Fruit fly (Drosophila melanogaster): ENCODE data around the gene CG14260.
A peak's percentile ranks its signal among the peaks of the same experiment; 100 is the strongest.

Gene CG14260

DNA sequence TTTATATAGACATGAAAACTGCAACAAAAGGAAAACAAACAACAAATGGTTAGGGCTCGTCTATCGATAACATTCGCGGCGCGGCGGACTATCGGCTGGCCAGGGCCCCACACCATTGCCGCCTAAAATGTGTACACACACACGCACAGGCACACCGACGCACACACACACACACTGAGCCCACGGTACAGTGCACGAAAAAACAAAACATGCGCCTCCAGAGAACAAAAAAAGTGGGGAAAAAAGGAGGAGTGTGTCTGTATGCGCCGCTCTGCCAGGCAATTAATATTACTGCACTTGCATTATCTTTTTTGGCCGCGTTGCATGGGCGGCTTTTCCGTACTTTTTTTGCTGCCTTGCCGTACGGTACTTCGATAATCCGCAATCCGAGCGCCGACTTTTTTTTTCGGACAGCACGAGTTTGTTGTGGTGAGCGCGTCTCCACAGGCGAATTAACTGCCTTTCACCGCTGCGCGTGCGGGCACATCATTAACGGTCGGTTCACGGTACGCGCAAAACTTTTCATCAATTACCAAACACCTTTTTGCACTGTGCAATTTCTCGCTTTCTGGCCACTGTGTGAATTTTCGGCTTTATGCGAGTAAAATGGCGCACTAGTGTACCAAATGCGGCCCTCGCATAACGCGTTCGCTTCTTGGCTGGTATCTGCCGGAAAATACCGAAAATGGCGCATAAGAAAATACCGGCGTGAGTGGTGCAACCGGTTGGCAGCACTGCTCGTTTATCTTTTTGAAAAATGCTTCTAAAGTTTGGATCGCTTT is 1.6 kb upstream of the CG14260 start, which contains the start of gene woc (continued):
- TF ChIP-seq Lim3 (GFP tag; IDR thresholded peaks at IDR 0.05) (no peak), CG7556 (GFP tag; optimal IDR thresholded peaks at IDR 0.05) (peak; percentile 66), lola (GFP tag; optimal IDR thresholded peaks at IDR 0.05) (peak in 1 of 3 experiments; percentile 5), Rfx (GFP tag; IDR thresholded peaks at IDR 0.05) (peak; percentile 63), her (GFP tag; optimal IDR thresholded peaks at IDR 0.05) (peak; percentile 60), Chrac-16 (GFP tag; optimal IDR thresholded peaks at IDR 0.05) (peak; percentile 9), CG33557 (GFP tag; optimal IDR thresholded peaks at IDR 0.05) (no peak), tgo (GFP tag; IDR thresholded peaks at IDR 0.05) (peak; percentile 53), CG18764 (GFP tag; optimal IDR thresholded peaks at IDR 0.05) (no peak), zen (tag; optimal IDR thresholded peaks at IDR 0.05) (peak; percentile 23), Hr78 (GFP tag; optimal IDR thresholded peaks at IDR 0.05) (no peak), trem (tag; optimal IDR thresholded peaks at IDR 0.05) (peak; percentile 99), bsh (GFP tag; optimal IDR thresholded peaks at IDR 0.05) (peak; percentile 30 to 92), bbx (GFP tag; IDR thresholded peaks at IDR 0.05; ENCODE audit: partially characterized antibody) (peak; percentile 89), CG9797 (GFP tag; optimal IDR thresholded peaks at IDR 0.05) (peak; percentile 89), lmd (GFP tag; IDR thresholded peaks at IDR 0.05) (peak; percentile 44; the same call in 1 of the 2 replicates), Pdp1 (GFP tag; optimal IDR thresholded peaks at IDR 0.05) (peak; percentile 48 to 51), ewg (GFP tag; optimal IDR thresholded peaks at IDR 0.05) (no peak), ac (GFP tag; optimal IDR thresholded peaks at IDR 0.05) (no peak), CG17186 (GFP tag; optimal IDR thresholded peaks at IDR 0.05) (peak; percentile 88), jumu (GFP tag; optimal IDR thresholded peaks at IDR 0.05) (peak; percentile 62), CG10366 (GFP tag; IDR thresholded peaks at IDR 0.05) (peak; percentile 20; the same call in 1 of the 2 replicates), CG30403 (GFP tag; optimal IDR thresholded peaks at IDR 0.05) (peak; percentile 73), gcm2 (GFP tag; optimal IDR thresholded peaks at IDR 0.05) (peak; percentile 45), BtbVII (GFP tag; optimal IDR thresholded peaks at IDR 0.05) (peak; percentile 36), Ptx1 (GFP tag; IDR thresholded peaks at IDR 0.05) (peak; percentile 50), CG15269 (tag; optimal IDR thresholded peaks at IDR 0.05) (no peak), CG7839 (tag; optimal IDR thresholded peaks at IDR 0.05) (no peak), CG31224 (GFP tag; IDR thresholded peaks at IDR 0.05) (peak; percentile 43; the same call in 1 of the 2 replicates), CoRest (tag; optimal IDR thresholded peaks at IDR 0.05) (peak; percentile 51), Oli (tag; optimal IDR thresholded peaks at IDR 0.05) (no peak), CG11456 (GFP tag; IDR thresholded peaks at IDR 0.05) (peak; percentile 56; the same call in 1 of the 3 replicates), HLH4C (GFP tag; IDR thresholded peaks at IDR 0.05; ENCODE audit: partially characterized antibody) (peak; percentile 85), bcd (GFP tag; optimal IDR thresholded peaks at IDR 0.05) (peak; percentile 54), CG3407 (GFP tag; optimal IDR thresholded peaks at IDR 0.05) (peak; percentile 8), Camta (GFP tag; optimal IDR thresholded peaks at IDR 0.05) (peak; percentile 36), stc (GFP tag; IDR thresholded peaks at IDR 0.05) (peak; percentile 51; the same call in 1 of the 2 replicates), Stat92E (GFP tag; optimal IDR thresholded peaks at IDR 0.05) (peak in 1 of 3 experiments; percentile 22), Doc3 (GFP tag; IDR thresholded peaks at IDR 0.05; ENCODE audit: partially characterized antibody) (peak; percentile 72), CG12236 (GFP tag; optimal IDR thresholded peaks at IDR 0.05) (peak; percentile 1), CG7357 (GFP tag; IDR thresholded peaks at IDR 0.05) (peak; percentile 54; the same call in 1 of the 3 replicates), CG10274 (GFP tag; optimal IDR thresholded peaks at IDR 0.05) (no peak), Atf6 (GFP tag; IDR thresholded peaks at IDR 0.05) (peak; percentile 60; the same call in 1 of the 2 replicates), CG18599 (GFP tag; optimal IDR thresholded peaks at IDR 0.05) (peak; percentile 66), esg (GFP tag; conservative IDR thresholded peaks at IDR 0.05) (peak; percentile 34; the same call in 1 of the 2 replicates), slbo (GFP tag; IDR thresholded peaks at IDR 0.05) (peak; percentile 78), lab (GFP tag; optimal IDR thresholded peaks at IDR 0.05) (no peak)
